Fruit fly (Drosophila melanogaster): ENCODE data around the gene CG14540.

dm6 chr3R:26005978-26006934, 47.2 kb downstream of the CG14540 start:
- TF ChIP-seq CG15514 (GFP tag; optimal IDR thresholded peaks at IDR 0.05) (no peak), lov (optimal IDR thresholded peaks at IDR 0.05) (no peak), lov (GFP tag; IDR thresholded peaks at IDR 0.05) (no peak), tin (GFP tag; optimal IDR thresholded peaks at IDR 0.05) (no peak), nerfin-2 (GFP tag; IDR thresholded peaks at IDR 0.05; ENCODE audit: partially characterized antibody) (no peak), sima (GFP tag; optimal IDR thresholded peaks at IDR 0.05) (no peak), Dll (GFP tag; IDR thresholded peaks at IDR 0.05; ENCODE audit: partially characterized antibody) (no peak), ttk (GFP tag; IDR thresholded peaks at IDR 0.05) (0 out of 2 replicates have a peak, but pooled peaks have one; percentile 12), CG8290 (GFP tag; optimal IDR thresholded peaks at IDR 0.05) (peak; percentile 19), CG8290 (tag; optimal IDR thresholded peaks at IDR 0.05) (no peak), row (GFP tag; IDR thresholded peaks at IDR 0.05) (0 out of 3 replicates have a peak, but pooled peaks have one; percentile 16)
